Fruit fly (Drosophila melanogaster) whole organism, adult: ENCODE data around the gene Sgt.

Experiments used
- CG11617 ChIP-seq: fragments of 200-800 bp; sonication (Bioruptor generic); optimal IDR thresholded peaks from 2 replicates; lab custom pipeline; 2017; ENCODE audit warnings: mild to moderate bottlenecking, missing biosample characterization, missing genetic modification reagents, missing genetic modification characterization
- CG12768 ChIP-seq: fragments of 200-800 bp; sonication (Bioruptor generic); optimal IDR thresholded peaks from 2 replicates; lab custom pipeline; 2017; ENCODE audit warnings: missing biosample characterization, missing genetic modification characterization, mild to moderate bottlenecking, moderate library complexity, missing genetic modification reagents
- CG14711 ChIP-seq: fragments of 200-800 bp; sonication (Bioruptor generic); optimal IDR thresholded peaks from 2 replicates; lab custom pipeline; 2018; ENCODE audit warnings: missing biosample characterization, mild to moderate bottlenecking, missing genetic modification characterization, moderate library complexity
- CG1620 ChIP-seq: fragments of 200-800 bp; sonication (Bioruptor generic); optimal IDR thresholded peaks from 2 replicates; lab custom pipeline; 2016; ENCODE audit warnings: missing biosample characterization, missing genetic modification characterization
- CG33017 ChIP-seq: fragments of 200-800 bp; sonication (Bioruptor generic); optimal IDR thresholded peaks from 2 replicates; lab custom pipeline; 2018; ENCODE audit warnings: missing biosample characterization, mild to moderate bottlenecking, missing genetic modification characterization, moderate library complexity
- CG5204 ChIP-seq: fragments of 200-800 bp; sonication (Bioruptor generic); optimal IDR thresholded peaks from 2 replicates; lab custom pipeline; 2016; ENCODE audit warnings: missing biosample characterization, missing genetic modification characterization
- CG7045 ChIP-seq: fragments of 200-800 bp; sonication (Bioruptor generic); optimal IDR thresholded peaks from 2 replicates; lab custom pipeline; 2017; ENCODE audit warnings: missing biosample characterization, mild to moderate bottlenecking, missing genetic modification characterization
- CG7101 ChIP-seq: fragments of 200-800 bp; sonication (Bioruptor generic); optimal IDR thresholded peaks from 2 replicates; lab custom pipeline; 2018; ENCODE audit warnings: missing biosample characterization, mild to moderate bottlenecking, missing genetic modification characterization, moderate library complexity
- Clk ChIP-seq: fragments of 200-800 bp; sonication (Bioruptor generic); optimal IDR thresholded peaks from 2 replicates; lab custom pipeline; 2017; ENCODE audit warnings: missing biosample characterization, missing genetic modification characterization
- Crg-1 ChIP-seq: fragments of 200-800 bp; sonication (Bioruptor generic); optimal IDR thresholded peaks from 2 replicates; lab custom pipeline; 2016; ENCODE audit warnings: missing biosample characterization, missing genetic modification characterization
- Hr96 ChIP-seq: fragments of 200-800 bp; sonication (Bioruptor generic); optimal IDR thresholded peaks from 2 replicates; lab custom pipeline; 2016; ENCODE audit warnings: missing biosample characterization, missing genetic modification characterization
- Mnt ChIP-seq: fragments of 200-800 bp; sonication (Bioruptor generic); optimal IDR thresholded peaks from 2 replicates; lab custom pipeline; 2016; ENCODE audit warnings: missing biosample characterization, mild to moderate bottlenecking, missing genetic modification characterization
- bab1 ChIP-seq: fragments of 200-800 bp; sonication (Bioruptor generic); optimal IDR thresholded peaks from 3 replicates; lab custom pipeline; 2019; ENCODE audit warnings: missing biosample characterization, mild to moderate bottlenecking, missing genetic modification characterization, moderate library complexity
- cic ChIP-seq: fragments of 200-800 bp; sonication (Bioruptor generic); optimal IDR thresholded peaks from 2 replicates; lab custom pipeline; 2017; ENCODE audit warnings: missing biosample characterization, mild to moderate bottlenecking, missing genetic modification characterization, moderate library complexity
- cnc ChIP-seq, 2 experiments: fragments of >200 bp; optimal IDR thresholded peaks; 2 replicates each; lab custom pipeline; 2017
- kay ChIP-seq: fragments of 200-800 bp; sonication (Bioruptor generic); peaks from one replicate; lab custom pipeline; 2016; ENCODE audit warnings: missing biosample characterization, missing genetic modification characterization, borderline replicate concordance
- ovo ChIP-seq: fragments of 200-800 bp; sonication (Bioruptor generic); optimal IDR thresholded peaks from 2 replicates; lab custom pipeline; 2016; ENCODE audit warnings: missing biosample characterization, missing genetic modification characterization
- pad ChIP-seq: fragments of 200-800 bp; sonication (Bioruptor generic); optimal IDR thresholded peaks from 3 replicates; lab custom pipeline; 2017; ENCODE audit warnings: missing biosample characterization, missing genetic modification characterization, mild to moderate bottlenecking, moderate library complexity, missing genetic modification reagents
- tj ChIP-seq: fragments of 200-800 bp; sonication (Bioruptor generic); optimal IDR thresholded peaks from 3 replicates; lab custom pipeline; 2017; ENCODE audit warnings: missing biosample characterization, mild to moderate bottlenecking, missing genetic modification characterization, moderate library complexity
- toe ChIP-seq: fragments of 200-800 bp; sonication (Bioruptor generic); optimal IDR thresholded peaks from 2 replicates; lab custom pipeline; 2016; ENCODE audit warnings: missing biosample characterization, missing genetic modification characterization

The Sgt gene

dm6 chr2L:17429788-17430587 lies 41.4 kb upstream of the Sgt start:
- TF ChIP-seq Crg-1 (GFP tag; lab: Kevin White, UChicago) (peak; percentile 31), tj (peak; percentile 76), CG7045 (GFP tag; lab: Kevin White, UChicago) (peak; percentile 65), bab1 (peak; percentile 8), CG14711 (tag; lab: Kevin White, UChicago) (peak; percentile 91), kay (peak; percentile 22), toe (GFP tag; lab: Kevin White, UChicago) (no peak), Mnt (GFP tag; lab: Kevin White, UChicago) (peak; percentile 88), Clk (GFP tag; lab: Kevin White, UChicago) (peak; percentile 73), cnc (optimal IDR thresholded peaks at IDR 0.05; lab: Kevin White, UChicago) (no peak), Hr96 (peak; percentile 19), CG33017 (tag; lab: Kevin White, UChicago) (peak; percentile 86), CG1620 (GFP tag; lab: Kevin White, UChicago) (peak; percentile 44), ovo (peak; percentile 70), pad (GFP tag; lab: Kevin White, UChicago) (peak; percentile 85), CG11617 (GFP tag; lab: Kevin White, UChicago) (peak; percentile 91), CG12768 (GFP tag; lab: Kevin White, UChicago) (peak; percentile 84), CG5204 (GFP tag; lab: Kevin White, UChicago) (peak; percentile 54), cic (no peak), CG7101 (peak; percentile 93)

- TF ChIP-seq Mnt (GFP tag; lab: Kevin White, UChicago) (no peak), CG14711 (tag; lab: Kevin White, UChicago) (no peak), kay (peak; percentile 54), CG1620 (GFP tag; lab: Kevin White, UChicago) (no peak), CG33017 (tag; lab: Kevin White, UChicago) (no peak)
Observed at dm6 chr2L:17430602-17431358, 40.6 kb upstream of the Sgt start.

dm6 chr2L:17431359-17431675 lies 40.1 kb upstream of the Sgt start:
- TF ChIP-seq kay: peak; percentile 48
- TF ChIP-seq bab1: no peak
- no peak for TF ChIP-seq CG14711 (tag; lab: Kevin White, UChicago)
- no peak for TF ChIP-seq toe (GFP tag; lab: Kevin White, UChicago)

dm6 chr2L:17433030-17433912 lies 38.1 kb upstream of the Sgt start, which contains the start of the genes Dif and CG5043:
Dif (minus strand) TSS chr2L:17433161.
CG5043 (plus strand) TSS chr2L:17433862.
- TF ChIP-seq Crg-1 (GFP tag; lab: Kevin White, UChicago): no peak
- TF ChIP-seq Mnt (GFP tag; lab: Kevin White, UChicago): no peak
- no peak for TF ChIP-seq CG5204 (GFP tag; lab: Kevin White, UChicago)
- TF ChIP-seq cnc (optimal IDR thresholded peaks at IDR 0.05; lab: Kevin White, UChicago): no peak
- no peak for TF ChIP-seq CG12768 (GFP tag; lab: Kevin White, UChicago)
- TF ChIP-seq Clk (GFP tag; lab: Kevin White, UChicago): no peak
- no peak for TF ChIP-seq bab1
- TF ChIP-seq CG7101: no peak
- no peak for TF ChIP-seq ovo
- no peak for TF ChIP-seq CG33017 (tag; lab: Kevin White, UChicago)
- no peak for TF ChIP-seq CG11617 (GFP tag; lab: Kevin White, UChicago)
- TF ChIP-seq CG14711 (tag; lab: Kevin White, UChicago): no peak
- no peak for TF ChIP-seq toe (GFP tag; lab: Kevin White, UChicago)
- TF ChIP-seq cic: no peak
- TF ChIP-seq pad (GFP tag; lab: Kevin White, UChicago): no peak
- no peak for TF ChIP-seq kay
- TF ChIP-seq CG1620 (GFP tag; lab: Kevin White, UChicago): no peak
- TF ChIP-seq CG7045 (GFP tag; lab: Kevin White, UChicago): no peak
- no peak for TF ChIP-seq Hr96
- TF ChIP-seq tj: no peak

- TF ChIP-seq CG7045 (GFP tag; lab: Kevin White, UChicago) (no peak), CG5204 (GFP tag; lab: Kevin White, UChicago) (no peak), kay (no peak), bab1 (no peak), toe (GFP tag; lab: Kevin White, UChicago) (no peak), CG33017 (tag; lab: Kevin White, UChicago) (no peak), CG7101 (no peak), ovo (no peak)
Observed at dm6 chr2L:17436500-17436899, 34.9 kb upstream of the Sgt start, which contains the start of gene CG33928. CG33928 (minus strand) TSS chr2L:17436600.
